Worm (Caenorhabditis elegans) whole organism, L3 larva: ENCODE data around the gene K07F5.7.

Source experiments
- ceh-82 ChIP-seq: fragments of 150-350 bp; optimal IDR thresholded peaks from 2 replicates; lab custom pipeline; 2014; ENCODE audit warnings: missing biosample characterization, missing genetic modification characterization
- egl-5 ChIP-seq: fragments of 150-350 bp; optimal IDR thresholded peaks from 2 replicates; lab custom pipeline; 2017; ENCODE audit warnings: missing biosample characterization, missing genetic modification reagents, missing genetic modification characterization, inconsistent platforms
- elt-1 ChIP-seq: fragments of 150-350 bp; optimal IDR thresholded peaks from 2 replicates; lab custom pipeline; 2014; ENCODE audit warnings: missing biosample characterization, missing genetic modification characterization
- elt-2 ChIP-seq: sonication (generic microtip); optimal IDR thresholded peaks from 2 replicates; lab custom pipeline; 2016; ENCODE audit warnings: missing genetic modification reagents, mild to moderate bottlenecking, missing genetic modification characterization, missing compliant biosample characterization
- nhr-77 ChIP-seq: fragments of 150-350 bp; optimal IDR thresholded peaks from 2 replicates; lab custom pipeline; 2014; ENCODE audit warnings: missing biosample characterization, missing genetic modification characterization
- unc-62 ChIP-seq: fragments of 150-350 bp; sonication (generic microtip); optimal IDR thresholded peaks from 4 replicates; lab custom pipeline; 2014; ENCODE audit warnings: missing biosample characterization, missing genetic modification reagents, missing genetic modification characterization

The K07F5.7 gene

DNA sequence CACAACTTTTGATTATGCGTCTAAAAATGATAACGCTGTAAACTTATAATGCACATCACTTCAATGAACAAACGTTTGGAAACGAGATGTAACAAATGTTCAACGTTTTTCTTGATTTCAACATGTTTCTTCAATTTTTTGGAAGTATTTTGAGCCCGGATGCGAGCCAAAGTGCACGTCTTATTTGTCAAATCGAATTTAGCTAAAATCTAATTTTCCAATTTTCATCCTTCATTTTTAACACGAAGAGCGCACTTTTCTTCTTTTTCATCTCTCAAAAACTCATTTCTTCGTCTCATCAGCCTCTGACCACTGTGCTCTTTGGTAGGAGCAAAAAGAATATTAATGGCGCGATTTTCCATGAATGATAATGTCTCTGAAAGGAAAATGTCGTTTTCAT is 49.7 kb downstream of the K07F5.7 start:
- no peak for TF ChIP-seq unc-62 (GFP tag; lab: Kevin White, UChicago)
- TF ChIP-seq elt-1 (tag; lab: Kevin White, UChicago), result no peak
- no peak for TF ChIP-seq egl-5 (tag; lab: Kevin White, UChicago)
- TF ChIP-seq elt-2 (tag; lab: Kevin White, UChicago), result peak; percentile 23
- TF ChIP-seq ceh-82, result no peak
- TF ChIP-seq nhr-77 (tag; lab: Kevin White, UChicago), result no peak
